Worm (Caenorhabditis elegans) whole organism, L1 larva: ENCODE measurements around the gene str-180.

Source experiments
- C34B4.2 ChIP-seq: sonication (generic microtip); optimal IDR thresholded peaks from 2 replicates; lab custom pipeline; 2017; ENCODE audit warnings: mild to moderate bottlenecking, missing genetic modification characterization, missing compliant biosample characterization
- F16B12.6 ChIP-seq: fragments of 150-350 bp; optimal IDR thresholded peaks from 2 replicates; lab custom pipeline; 2014; ENCODE audit warnings: missing biosample characterization, missing genetic modification characterization
- Y116A8C.19 ChIP-seq: sonication (generic microtip); optimal IDR thresholded peaks from 2 replicates; lab custom pipeline; 2016; ENCODE audit warnings: missing compliant biosample characterization, missing genetic modification characterization, borderline replicate concordance
- ama-1 ChIP-seq: fragments of 150-350 bp; optimal IDR thresholded peaks from 2 replicates; lab custom pipeline; 2014
- ceh-8 ChIP-seq: fragments of 200-800 bp; sonication (Bioruptor generic); optimal IDR thresholded peaks from 2 replicates; lab custom pipeline; 2018; ENCODE audit warnings: mild to moderate bottlenecking, missing genetic modification characterization, moderate library complexity, missing compliant biosample characterization
- ceh-88 ChIP-seq: fragments of 200-800 bp; sonication (Bioruptor generic); IDR thresholded peaks from 2 replicates; pipeline ENCODE4 v1.3.6; 2022; ENCODE audit warnings: missing genetic modification characterization, missing compliant biosample characterization
- ces-1 ChIP-seq: fragments of 150-350 bp; optimal IDR thresholded peaks from 2 replicates; lab custom pipeline; 2014; ENCODE audit warnings: missing biosample characterization, missing genetic modification reagents, missing genetic modification characterization
- dpl-1 ChIP-seq, 3 experiments: fragments of 150-350 bp in 2 of 3; sonication (generic microtip) in 1 of 3; optimal IDR thresholded peaks; 2 replicates each; lab custom pipeline; 2014 to 2017; ENCODE audit warnings: missing biosample characterization in 3 of 3, missing genetic modification characterization in 3 of 3, missing genetic modification reagents in 3 of 3
- dsc-1 ChIP-seq: sonication (generic microtip); optimal IDR thresholded peaks from 2 replicates; lab custom pipeline; 2016; ENCODE audit warnings: mild to moderate bottlenecking, missing genetic modification characterization, missing compliant biosample characterization
- efl-1 ChIP-seq, 4 experiments: fragments of 150-350 bp; optimal IDR thresholded peaks in 3 of 4; peaks in 1 of 4; 1 replicate in 1 of 4; 2 replicates in 3 of 4; lab custom pipeline; 2014; ENCODE audit warnings: missing biosample characterization in 2 of 4, missing genetic modification characterization in 2 of 4, missing genetic modification reagents in 2 of 4
- efl-3 ChIP-seq: fragments of 200-800 bp; sonication (Bioruptor generic); optimal IDR thresholded peaks from 2 replicates; lab custom pipeline; 2018; ENCODE audit warnings: mild to moderate bottlenecking, missing genetic modification characterization, missing compliant biosample characterization
- egl-27 ChIP-seq, 2 experiments: fragments of 150-350 bp in 1 of 2; sonication (generic microtip); optimal IDR thresholded peaks; 3 replicates each; lab custom pipeline; 2017 to 2018; ENCODE audit warnings: missing biosample characterization in 2 of 2, missing genetic modification characterization in 2 of 2, missing genetic modification reagents in 2 of 2
- elt-2 ChIP-seq: sonication (generic microtip); optimal IDR thresholded peaks from 2 replicates; lab custom pipeline; 2016; ENCODE audit warnings: missing genetic modification characterization, mild to moderate bottlenecking, inconsistent platforms, missing compliant biosample characterization, missing genetic modification reagents
- elt-3 ChIP-seq, 6 experiments: fragments of 150-350 bp in 1 of 6; sonication (generic microtip); optimal IDR thresholded peaks; 2 replicates each; lab custom pipeline; 2017 to 2018; ENCODE audit warnings: missing biosample characterization in 6 of 6, missing genetic modification characterization in 6 of 6, inconsistent platforms in 1 of 6
- fkh-10 ChIP-seq: sonication (generic microtip); optimal IDR thresholded peaks from 2 replicates; lab custom pipeline; 2017; ENCODE audit warnings: missing biosample characterization, missing genetic modification reagents, missing genetic modification characterization
- fkh-8 ChIP-seq: sonication (generic microtip); optimal IDR thresholded peaks from 2 replicates; lab custom pipeline; 2016; ENCODE audit warnings: mild to moderate bottlenecking, missing genetic modification characterization, missing compliant biosample characterization
- fos-1 ChIP-seq: fragments of 150-350 bp; optimal IDR thresholded peaks from 2 replicates; lab custom pipeline; 2014; ENCODE audit warnings: missing biosample characterization, missing genetic modification characterization
- grh-1 ChIP-seq: fragments of 200-800 bp; sonication (Bioruptor generic); IDR thresholded peaks from 2 replicates; pipeline ENCODE4 v1.3.6; 2022; ENCODE audit warnings: missing genetic modification reagents, missing genetic modification characterization, missing compliant biosample characterization
- hpl-2 ChIP-seq: fragments of 150-350 bp; optimal IDR thresholded peaks from 2 replicates; lab custom pipeline; 2014; ENCODE audit warnings: missing biosample characterization, missing genetic modification reagents, missing genetic modification characterization
- irx-1 ChIP-seq: sonication (generic microtip); optimal IDR thresholded peaks from 2 replicates; lab custom pipeline; 2016; ENCODE audit warnings: missing genetic modification characterization, missing compliant biosample characterization
- isw-1 ChIP-seq: fragments of 200-800 bp; sonication (Bioruptor generic); IDR thresholded peaks from 2 replicates; pipeline ENCODE4 v1.3.6; 2022; ENCODE audit warnings: missing genetic modification characterization, missing compliant biosample characterization
- jun-1 ChIP-seq: fragments of 150-350 bp; optimal IDR thresholded peaks from 2 replicates; lab custom pipeline; 2014; ENCODE audit warnings: missing biosample characterization, missing genetic modification reagents, missing genetic modification characterization
- lin-14 ChIP-seq: fragments of 200-800 bp; sonication (Bioruptor generic); optimal IDR thresholded peaks from 2 replicates; lab custom pipeline; 2018; ENCODE audit warnings: mild to moderate bottlenecking, missing genetic modification characterization, moderate library complexity, missing compliant biosample characterization
- mab-9 ChIP-seq: fragments of 200-800 bp; sonication (Bioruptor generic); IDR thresholded peaks from 2 replicates; pipeline ENCODE4 v1.3.6; 2022; ENCODE audit warnings: missing genetic modification reagents, missing genetic modification characterization, missing compliant biosample characterization
- mep-1 ChIP-seq: fragments of 150-350 bp; optimal IDR thresholded peaks from 2 replicates; lab custom pipeline; 2014; ENCODE audit warnings: missing biosample characterization, missing genetic modification characterization
- nhr-20 ChIP-seq: sonication (generic microtip); optimal IDR thresholded peaks from 2 replicates; lab custom pipeline; 2016; ENCODE audit warnings: mild to moderate bottlenecking, missing genetic modification characterization, missing compliant biosample characterization
- nhr-28 ChIP-seq: fragments of 150-350 bp; optimal IDR thresholded peaks from 2 replicates; lab custom pipeline; 2014; ENCODE audit warnings: missing biosample characterization, missing genetic modification characterization
- nhr-47 ChIP-seq: sonication (generic microtip); optimal IDR thresholded peaks from 2 replicates; lab custom pipeline; 2016; ENCODE audit warnings: mild to moderate bottlenecking, missing genetic modification characterization, moderate library complexity, missing compliant biosample characterization
- nhr-71 ChIP-seq: sonication (generic microtip); optimal IDR thresholded peaks from 2 replicates; lab custom pipeline; 2016; ENCODE audit warnings: mild to moderate bottlenecking, missing genetic modification characterization, moderate library complexity, missing compliant biosample characterization
- nhr-76 ChIP-seq: sonication (generic microtip); optimal IDR thresholded peaks from 2 replicates; lab custom pipeline; 2017; ENCODE audit warnings: missing biosample characterization, missing genetic modification characterization
- nhr-90 ChIP-seq: sonication (generic microtip); optimal IDR thresholded peaks from 2 replicates; lab custom pipeline; 2016; ENCODE audit warnings: mild to moderate bottlenecking, missing genetic modification characterization, missing compliant biosample characterization; ENCODE audit not compliant: poor library complexity
- pag-3 ChIP-seq: sonication (generic microtip); optimal IDR thresholded peaks from 2 replicates; lab custom pipeline; 2017; ENCODE audit warnings: missing genetic modification characterization, mild to moderate bottlenecking, missing compliant biosample characterization, antibody characterized with exemption, borderline replicate concordance; ENCODE audit not compliant: insufficient read depth
- pax-3 ChIP-seq: fragments of 200-800 bp; sonication (Bioruptor generic); optimal IDR thresholded peaks from 2 replicates; lab custom pipeline; 2018; ENCODE audit warnings: mild to moderate bottlenecking, missing genetic modification characterization, moderate library complexity, missing compliant biosample characterization
- pqm-1 ChIP-seq: sonication (generic microtip); optimal IDR thresholded peaks from 3 replicates; lab custom pipeline; 2017; ENCODE audit warnings: missing biosample characterization, missing genetic modification characterization
- rnt-1 ChIP-seq: sonication (generic microtip); optimal IDR thresholded peaks from 2 replicates; lab custom pipeline; 2016; ENCODE audit warnings: mild to moderate bottlenecking, missing genetic modification characterization, moderate library complexity, missing compliant biosample characterization
- snu-23 ChIP-seq: sonication (generic microtip); optimal IDR thresholded peaks from 2 replicates; lab custom pipeline; 2016; ENCODE audit warnings: missing genetic modification characterization, missing compliant biosample characterization
- sox-4 ChIP-seq: sonication (generic microtip); optimal IDR thresholded peaks from 2 replicates; lab custom pipeline; 2016; ENCODE audit warnings: missing genetic modification characterization, missing compliant biosample characterization
- sup-37 ChIP-seq: fragments of 200-800 bp; sonication (Bioruptor generic); optimal IDR thresholded peaks from 2 replicates; lab custom pipeline; 2018; ENCODE audit warnings: mild to moderate bottlenecking, missing genetic modification characterization, missing compliant biosample characterization
- tbx-2 ChIP-seq: sonication (generic microtip); optimal IDR thresholded peaks from 2 replicates; lab custom pipeline; 2016; ENCODE audit warnings: missing genetic modification characterization, missing compliant biosample characterization
- tlp-1 ChIP-seq: fragments of 150-350 bp; optimal IDR thresholded peaks from 2 replicates; lab custom pipeline; 2014; ENCODE audit warnings: missing biosample characterization, missing genetic modification characterization
- unc-130 ChIP-seq: fragments of 150-350 bp; optimal IDR thresholded peaks from 2 replicates; lab custom pipeline; 2017; ENCODE audit warnings: missing biosample characterization, missing genetic modification characterization, inconsistent platforms
- unc-62 ChIP-seq: fragments of 150-350 bp; optimal IDR thresholded peaks from 2 replicates; lab custom pipeline; 2014; ENCODE audit warnings: missing biosample characterization, missing genetic modification reagents, missing genetic modification characterization
- unc-86 ChIP-seq: sonication (generic microtip); optimal IDR thresholded peaks from 2 replicates; lab custom pipeline; 2016; ENCODE audit warnings: missing genetic modification characterization, missing compliant biosample characterization
- zip-4 ChIP-seq: fragments of 200-800 bp; sonication (Bioruptor generic); optimal IDR thresholded peaks from 2 replicates; lab custom pipeline; 2018; ENCODE audit warnings: mild to moderate bottlenecking, missing genetic modification characterization, moderate library complexity, missing compliant biosample characterization
- ztf-4 ChIP-seq: fragments of 150-350 bp; optimal IDR thresholded peaks from 2 replicates; lab custom pipeline; 2014; ENCODE audit warnings: missing biosample characterization, missing genetic modification characterization

str-180 gene

ce11 chrV:6666557-6666956 is 2.1 kb downstream of the str-180 start:
- TF ChIP-seq elt-2 (tag; lab: Kevin White, UChicago) (peak; percentile 51), dsc-1 (no peak), sup-37 (GFP tag; lab: Kevin White, UChicago) (no peak), ceh-88 (no peak), fos-1 (tag; lab: Kevin White, UChicago) (no peak), efl-1 (optimal IDR thresholded peaks at IDR 0.05; lab: Kevin White, UChicago) (no peak), efl-1 (GFP tag; optimal IDR thresholded peaks at IDR 0.05 in 1 of 2; lab: Kevin White, UChicago) (peak in 1 of 2 experiments; percentile 70), nhr-71 (tag; lab: Kevin White, UChicago) (no peak)

- peak in 1 of 6 experiments; percentile 37 for TF ChIP-seq elt-3 (tag; optimal IDR thresholded peaks at IDR 0.05; lab: Kevin White, UChicago)
- no peak for TF ChIP-seq ceh-88
- TF ChIP-seq elt-2 (tag; lab: Kevin White, UChicago), result peak; percentile 83
- TF ChIP-seq grh-1 (GFP tag; lab: Robert Waterston, UW), result no peak
- TF ChIP-seq nhr-20 (tag; lab: Kevin White, UChicago), result peak; percentile 20
- no peak for TF ChIP-seq rnt-1 (tag; lab: Kevin White, UChicago)
- no peak for TF ChIP-seq nhr-71 (tag; lab: Kevin White, UChicago)
- TF ChIP-seq, all 84 proteins: peak for 3
Measured at ce11 chrV:6665751-6666150, 2.9 kb downstream of the str-180 start, which contains the start of gene pmp-5. Gene pmp-5, minus strand, starts transcription at chrV:6665813.

ce11 chrV:6662505-6662904 is 6.1 kb downstream of the str-180 start:
- no peak for TF ChIP-seq snu-23 (GFP tag; lab: Kevin White, UChicago)
- TF ChIP-seq lin-14 (GFP tag; lab: Kevin White, UChicago), result peak; percentile 9
- TF ChIP-seq dsc-1, result peak; percentile 2

ce11 chrV:6661658-6662057 is 7.0 kb downstream of the str-180 start:
- no peak for TF ChIP-seq dpl-1 (GFP tag; optimal IDR thresholded peaks at IDR 0.05; lab: Kevin White, UChicago)
- no peak for TF ChIP-seq Y116A8C.19 (tag; lab: Kevin White, UChicago)
- TF ChIP-seq tlp-1 (tag; lab: Kevin White, UChicago), result no peak
- no peak for TF ChIP-seq hpl-2 (GFP tag; lab: Kevin White, UChicago)
- no peak for TF ChIP-seq ama-1 (lab: Kevin White, UChicago)
- TF ChIP-seq fkh-10 (GFP tag; lab: Kevin White, UChicago), result peak; percentile 14
- no peak for TF ChIP-seq fos-1 (tag; lab: Kevin White, UChicago)
- no peak for TF ChIP-seq efl-3 (GFP tag; lab: Kevin White, UChicago)
- TF ChIP-seq irx-1 (tag; lab: Kevin White, UChicago), result no peak
- no peak for TF ChIP-seq elt-3 (tag; optimal IDR thresholded peaks at IDR 0.05; lab: Kevin White, UChicago)
- no peak for TF ChIP-seq pqm-1
- TF ChIP-seq isw-1 (GFP tag; lab: Robert Waterston, UW), result no peak
- TF ChIP-seq C34B4.2 (tag; lab: Kevin White, UChicago), result no peak
- no peak for TF ChIP-seq pag-3
- no peak for TF ChIP-seq ceh-8
- no peak for TF ChIP-seq jun-1 (tag; lab: Kevin White, UChicago)
- TF ChIP-seq nhr-90, result no peak
- TF ChIP-seq nhr-76 (tag; lab: Kevin White, UChicago), result no peak
- peak; percentile 41 for TF ChIP-seq sox-4 (tag; lab: Kevin White, UChicago)
- no peak for TF ChIP-seq ces-1 (GFP tag; lab: Kevin White, UChicago)
- no peak for TF ChIP-seq ztf-4 (tag; lab: Kevin White, UChicago)
- TF ChIP-seq sup-37 (GFP tag; lab: Kevin White, UChicago), result no peak
- no peak for TF ChIP-seq unc-62 (GFP tag; lab: Kevin White, UChicago)
- no peak for TF ChIP-seq mep-1
- peak; percentile 28 for TF ChIP-seq fkh-8 (tag; lab: Kevin White, UChicago)
- peak; percentile 30 for TF ChIP-seq pax-3 (tag; lab: Kevin White, UChicago)
- TF ChIP-seq tbx-2 (tag; lab: Kevin White, UChicago), result no peak
- no peak for TF ChIP-seq mab-9 (GFP tag; lab: Robert Waterston, UW)
- no peak for TF ChIP-seq zip-4
- peak; percentile 91 for TF ChIP-seq dsc-1
- no peak for TF ChIP-seq unc-130 (tag; lab: Kevin White, UChicago)
- TF ChIP-seq nhr-47 (tag; lab: Kevin White, UChicago), result peak; percentile 56
- no peak for TF ChIP-seq nhr-28 (tag; lab: Kevin White, UChicago)
- TF ChIP-seq elt-2 (tag; lab: Kevin White, UChicago), result no peak
- TF ChIP-seq F16B12.6 (tag; lab: Kevin White, UChicago), result no peak
- TF ChIP-seq unc-86 (tag; lab: Kevin White, UChicago), result peak; percentile 58
- no peak for TF ChIP-seq egl-27 (tag; optimal IDR thresholded peaks at IDR 0.05; lab: Kevin White, UChicago)
